Fruit fly (Drosophila melanogaster): ENCODE results near the gene CG43318.

DNA sequence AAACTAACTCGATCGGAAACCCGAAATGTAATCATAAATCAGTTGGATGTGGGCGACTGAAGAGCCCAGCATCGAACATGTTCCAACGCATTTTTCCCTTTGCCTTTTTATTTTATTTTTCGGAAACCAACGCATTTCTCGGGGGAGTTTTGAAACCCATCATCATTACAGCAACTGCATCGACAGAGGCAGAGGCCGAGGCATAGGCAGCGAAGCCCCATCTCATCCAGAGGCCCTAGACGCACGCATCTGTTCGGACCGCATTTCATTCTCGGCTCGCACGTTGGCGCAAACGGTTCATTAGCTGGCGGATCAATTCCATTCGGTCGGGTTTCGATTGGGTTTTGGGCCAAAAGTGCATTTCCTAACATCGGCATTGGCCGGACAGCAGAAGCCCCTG lies 7.7 kb downstream of the CG43318 start, which contains the start of gene CG4576:
- TF ChIP-seq CG34406 (GFP tag; optimal IDR thresholded peaks at IDR 0.05) (no peak), CG11294 (GFP tag; IDR thresholded peaks at IDR 0.05) (no peak), OdsH (GFP tag; optimal IDR thresholded peaks at IDR 0.05) (no peak), Smox (GFP tag; optimal IDR thresholded peaks at IDR 0.05) (no peak), fd59A (GFP tag; optimal IDR thresholded peaks at IDR 0.05) (no peak), achi (GFP tag; optimal IDR thresholded peaks at IDR 0.05) (no peak), cyc (GFP tag; optimal IDR thresholded peaks at IDR 0.05) (no peak), salr (GFP tag; optimal IDR thresholded peaks at IDR 0.05) (no peak), CG10669 (GFP tag; optimal IDR thresholded peaks at IDR 0.05) (no peak), CG11762 (GFP tag; optimal IDR thresholded peaks at IDR 0.05; ENCODE audit: insufficient read depth) (no peak)
